Worm (Caenorhabditis elegans) whole organism, L3 larva: ENCODE results near the gene C31G12.4.

Source experiments
- R02D3.7 ChIP-seq: fragments of 150-350 bp; optimal IDR thresholded peaks from 2 replicates; lab custom pipeline; 2014; ENCODE audit warnings: missing biosample characterization, missing genetic modification characterization
- ama-1 ChIP-seq: fragments of 150-350 bp; optimal IDR thresholded peaks from 2 replicates; lab custom pipeline; 2018
- nhr-11 ChIP-seq: fragments of 150-350 bp; optimal IDR thresholded peaks from 2 replicates; lab custom pipeline; 2014; ENCODE audit warnings: missing biosample characterization, missing genetic modification characterization
- nhr-237 ChIP-seq: fragments of 150-350 bp; optimal IDR thresholded peaks from 2 replicates; lab custom pipeline; 2014; ENCODE audit warnings: missing biosample characterization, missing genetic modification characterization
- unc-62 ChIP-seq: fragments of 150-350 bp; sonication (generic microtip); optimal IDR thresholded peaks from 4 replicates; lab custom pipeline; 2014; ENCODE audit warnings: missing biosample characterization, missing genetic modification reagents, missing genetic modification characterization

DNA sequence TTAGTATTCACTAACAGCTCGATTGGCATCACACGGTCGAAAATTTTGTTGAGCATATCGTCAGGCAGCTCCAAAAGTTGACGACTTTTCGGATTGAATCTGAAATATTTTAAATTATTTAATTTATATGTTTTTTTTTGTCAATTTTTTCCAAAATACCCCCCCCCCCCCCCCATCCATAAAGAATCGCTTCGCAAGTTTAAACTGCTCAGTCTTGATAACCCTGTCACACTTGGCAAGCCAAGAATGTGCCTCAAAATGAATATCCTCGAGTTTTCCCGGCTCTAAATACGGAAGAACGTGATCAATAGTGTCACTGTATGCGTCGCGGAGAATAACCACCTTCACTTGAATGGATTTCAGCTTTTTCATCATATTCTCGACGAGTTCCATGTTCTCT is 45.4 kb downstream of the C31G12.4 start, which contains the start of gene Y37H2A.18:
- TF ChIP-seq nhr-11 (no peak), ama-1 (lab: Kevin White, UChicago) (no peak), unc-62 (GFP tag; lab: Kevin White, UChicago) (no peak), nhr-237 (no peak), R02D3.7 (no peak)
